Fruit fly (Drosophila melanogaster) Kc167 (cell line): ENCODE data around the gene CG43390.

Experiments
- Myc ChIP-seq: fragments of >200 bp; optimal IDR thresholded peaks from 2 replicates; lab custom pipeline; 2017; ENCODE audit warnings: missing external identifiers
- Sin3A ChIP-seq: fragments of >200 bp; optimal IDR thresholded peaks from 2 replicates; lab custom pipeline; 2018; ENCODE audit warnings: missing external identifiers
- h ChIP-seq: fragments of >200 bp; optimal IDR thresholded peaks from 3 replicates; lab custom pipeline; 2018; ENCODE audit warnings: missing external identifiers
- insv ChIP-seq: fragments of >200 bp; optimal IDR thresholded peaks from 3 replicates; lab custom pipeline; 2018; ENCODE audit warnings: missing external identifiers
- psq ChIP-seq: fragments of >200 bp; optimal IDR thresholded peaks from 2 replicates; lab custom pipeline; 2017; ENCODE audit warnings: missing external identifiers
- ttk ChIP-seq: sonication (Bioruptor generic); optimal IDR thresholded peaks from 2 replicates; lab custom pipeline; 2017; ENCODE audit warnings: missing external identifiers

dm6 chr3L:11551949-11552348 is 27.8 kb downstream of the CG43390 start:
- TF ChIP-seq h (lab: Kevin White, UChicago) (no peak), Myc (lab: Kevin White, UChicago) (no peak), psq (no peak), insv (lab: Kevin White, UChicago) (no peak), Sin3A (lab: Kevin White, UChicago) (no peak), ttk (lab: Kevin White, UChicago) (no peak)
